Fruit fly (Drosophila melanogaster): ENCODE results near the gene cact.

The cact gene

DNA sequence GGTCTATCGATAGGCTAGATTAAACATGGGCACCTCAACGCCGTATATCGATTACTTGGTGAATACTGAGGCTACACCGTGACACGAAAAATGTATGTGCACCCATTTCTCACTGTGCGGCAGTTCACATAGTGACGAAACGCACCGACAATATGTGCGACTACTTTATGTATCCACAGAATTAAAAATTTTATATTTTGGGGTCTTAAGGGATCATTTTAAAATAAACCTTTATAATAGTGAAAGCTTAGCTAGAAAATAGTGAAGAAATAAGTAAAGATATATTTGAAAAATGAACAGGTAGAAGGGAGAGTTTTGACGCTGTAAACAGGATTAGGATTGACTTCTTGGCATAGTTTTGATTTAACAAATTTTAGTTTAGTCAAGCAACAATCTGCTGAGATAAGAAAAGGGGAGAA, 3.1 kb upstream of the cact start, which contains the start of gene mRpL4 (continued):
- TF ChIP-seq knrl (GFP tag; IDR thresholded peaks at IDR 0.05; ENCODE audit: partially characterized antibody) = peak; percentile 99
- 0 out of 3 replicates have a peak, but pooled peaks have one; percentile 29 for TF ChIP-seq CG6175 (GFP tag; IDR thresholded peaks at IDR 0.05)
- TF ChIP-seq sens-2 (GFP tag; IDR thresholded peaks at IDR 0.05) = no peak
- peak; percentile 36 for TF ChIP-seq CG18011 (GFP tag; optimal IDR thresholded peaks at IDR 0.05)
- TF ChIP-seq Doc3 (GFP tag; IDR thresholded peaks at IDR 0.05; ENCODE audit: partially characterized antibody) = peak; percentile 99
- TF ChIP-seq B-H1 (GFP tag; IDR thresholded peaks at IDR 0.05) = peak; percentile 35; the same call in 1 of the 3 replicates
- TF ChIP-seq CG4282 (GFP tag; optimal IDR thresholded peaks at IDR 0.05) = peak; percentile 82
- TF ChIP-seq Fer2 (tag; optimal IDR thresholded peaks at IDR 0.05) = peak; percentile 13
- TF ChIP-seq Dip3 (GFP tag; optimal IDR thresholded peaks at IDR 0.05) = peak; percentile 89
- no peak for TF ChIP-seq salm (tag; optimal IDR thresholded peaks at IDR 0.05)
- TF ChIP-seq fd64A (GFP tag; optimal IDR thresholded peaks at IDR 0.05) = no peak
- TF ChIP-seq CG10267 (tag; optimal IDR thresholded peaks at IDR 0.05) = peak; percentile 67
- TF ChIP-seq ssp (GFP tag; IDR thresholded peaks at IDR 0.05) = no peak
- no peak for TF ChIP-seq CG12104 (GFP tag; optimal IDR thresholded peaks at IDR 0.05)
- peak; percentile 40 for TF ChIP-seq CG17385 (GFP tag; optimal IDR thresholded peaks at IDR 0.05)
- peak; percentile 33 for TF ChIP-seq oc (tag; optimal IDR thresholded peaks at IDR 0.05)
- no peak for TF ChIP-seq CG8359 (GFP tag; optimal IDR thresholded peaks at IDR 0.05; ENCODE audit: borderline replicate concordance)
- peak; percentile 41 for TF ChIP-seq CG4854 (GFP tag; optimal IDR thresholded peaks at IDR 0.05)
- peak; percentile 99 for TF ChIP-seq Dll (GFP tag; IDR thresholded peaks at IDR 0.05; ENCODE audit: partially characterized antibody)
- TF ChIP-seq CG6272 (GFP tag; IDR thresholded peaks at IDR 0.05) = peak; percentile 74
- peak; percentile 86 for TF ChIP-seq slbo (GFP tag; IDR thresholded peaks at IDR 0.05)
- TF ChIP-seq btn (GFP tag; optimal IDR thresholded peaks at IDR 0.05) = no peak
- TF ChIP-seq CG4328 (GFP tag; optimal IDR thresholded peaks at IDR 0.05) = peak; percentile 6
- peak; percentile 45 for TF ChIP-seq H2.0 (GFP tag; IDR thresholded peaks at IDR 0.05)
- TF ChIP-seq CG12071 (GFP tag; optimal IDR thresholded peaks at IDR 0.05) = no peak
- no peak for TF ChIP-seq CrebB (tag; optimal IDR thresholded peaks at IDR 0.05)
- TF ChIP-seq gce (GFP tag; IDR thresholded peaks at IDR 0.05) = peak; percentile 60; the same call in 2 of the 3 replicates
- peak; percentile 87 for TF ChIP-seq lilli (GFP tag; optimal IDR thresholded peaks at IDR 0.05)
- TF ChIP-seq zen2 (GFP tag; IDR thresholded peaks at IDR 0.05; ENCODE audit: partially characterized antibody) = peak; percentile 99
- no peak for TF ChIP-seq sim (GFP tag; IDR thresholded peaks at IDR 0.05)
- peak; percentile 98 for TF ChIP-seq mld (GFP tag; IDR thresholded peaks at IDR 0.05; ENCODE audit: partially characterized antibody)
- peak; percentile 70 for TF ChIP-seq fu2 (GFP tag; optimal IDR thresholded peaks at IDR 0.05)
- no peak for TF ChIP-seq CG4404 (GFP tag; IDR thresholded peaks at IDR 0.05)
- TF ChIP-seq CG2875 (GFP tag; optimal IDR thresholded peaks at IDR 0.05) = peak; percentile 32
- peak; percentile 61 for TF ChIP-seq Side (GFP tag; optimal IDR thresholded peaks at IDR 0.05)
- TF ChIP-seq D19A (tag; optimal IDR thresholded peaks at IDR 0.05) = peak; percentile 37
- TF ChIP-seq CG4617 (GFP tag; optimal IDR thresholded peaks at IDR 0.05; ENCODE audit: borderline replicate concordance) = peak; percentile 89
- no peak for TF ChIP-seq corto (GFP tag; optimal IDR thresholded peaks at IDR 0.05)
- TF ChIP-seq MTF-1 (GFP tag; optimal IDR thresholded peaks at IDR 0.05; ENCODE audit: borderline replicate concordance) = no peak
- peak; percentile 94 for TF ChIP-seq MBD-R2 (GFP tag; IDR thresholded peaks at IDR 0.05)
- TF ChIP-seq unpg (GFP tag; optimal IDR thresholded peaks at IDR 0.05) = peak; percentile 60
- no peak for TF ChIP-seq CG2678 (tag; optimal IDR thresholded peaks at IDR 0.05)
- no peak for TF ChIP-seq CG12299 (tag; optimal IDR thresholded peaks at IDR 0.05)

Data from whole organism, embryonic.